Fruit fly (Drosophila melanogaster) whole organism, embryonic: ENCODE results near the gene CG10343.

Experiments
- Awh ChIP-seq: fragments of 200-800 bp; sonication (Bioruptor generic); IDR thresholded peaks from 2 replicates; pipeline ENCODE4, ENCODE4 v1.3.6; 2022; ENCODE audit warnings: missing biosample characterization, missing genetic modification characterization
- C15 ChIP-seq: fragments of 200-800 bp; sonication (Bioruptor generic); IDR thresholded peaks from 3 replicates; pipeline ENCODE4 v1.3.6; 2022; ENCODE audit warnings: missing biosample characterization, missing genetic modification characterization
- CG10147 ChIP-seq: fragments of 200-800 bp; sonication (Bioruptor generic); optimal IDR thresholded peaks from 2 replicates; lab custom pipeline; 2019; ENCODE audit warnings: missing biosample characterization, mild to moderate bottlenecking, missing genetic modification characterization, moderate library complexity
- CG11504 ChIP-seq: fragments of 200-800 bp; sonication (Bioruptor generic); optimal IDR thresholded peaks from 3 replicates; lab custom pipeline; 2019; ENCODE audit warnings: missing biosample characterization, mild to moderate bottlenecking, missing genetic modification characterization, moderate library complexity
- CG11560 ChIP-seq: fragments of 200-800 bp; sonication (Bioruptor generic); IDR thresholded peaks from 3 replicates; pipeline ENCODE4 v1.3.6; 2022; ENCODE audit warnings: missing biosample characterization, missing genetic modification characterization
- CG12236 ChIP-seq: fragments of 200-800 bp; sonication (Bioruptor generic); optimal IDR thresholded peaks from 2 replicates; lab custom pipeline; 2016; ENCODE audit warnings: missing biosample characterization, missing genetic modification characterization
- CG12299 ChIP-seq: fragments of 200-800 bp; sonication (Bioruptor generic); optimal IDR thresholded peaks from 2 replicates; lab custom pipeline; 2018; ENCODE audit warnings: missing biosample characterization, mild to moderate bottlenecking, missing genetic modification characterization
- CG12769 ChIP-seq: fragments of 200-800 bp; sonication (Bioruptor generic); optimal IDR thresholded peaks from 2 replicates; lab custom pipeline; 2019; ENCODE audit warnings: missing biosample characterization, mild to moderate bottlenecking, missing genetic modification characterization, moderate library complexity
- CG13424 ChIP-seq: fragments of 200-800 bp; sonication (Bioruptor generic); optimal IDR thresholded peaks from 2 replicates; lab custom pipeline; 2019; ENCODE audit warnings: missing biosample characterization, mild to moderate bottlenecking, missing genetic modification characterization, moderate library complexity
- CG17568 ChIP-seq: fragments of 200-800 bp; sonication (Bioruptor generic); optimal IDR thresholded peaks from 2 replicates; lab custom pipeline; 2018; ENCODE audit warnings: missing biosample characterization, mild to moderate bottlenecking, missing genetic modification characterization, moderate library complexity
- CG18619 ChIP-seq: fragments of 200-800 bp; sonication (Bioruptor generic); optimal IDR thresholded peaks from 3 replicates; lab custom pipeline; 2017; ENCODE audit warnings: missing biosample characterization, mild to moderate bottlenecking, missing genetic modification characterization
- CG2202 ChIP-seq: fragments of 200-800 bp; sonication (Bioruptor generic); optimal IDR thresholded peaks from 2 replicates; lab custom pipeline; 2018; ENCODE audit warnings: missing biosample characterization, mild to moderate bottlenecking, missing genetic modification characterization
- CG3281 ChIP-seq: fragments of 200-800 bp; sonication (Bioruptor generic); optimal IDR thresholded peaks from 3 replicates; lab custom pipeline; 2017; ENCODE audit warnings: missing biosample characterization, mild to moderate bottlenecking, missing genetic modification characterization
- CG6791 ChIP-seq: fragments of 200-800 bp; sonication (Bioruptor generic); IDR thresholded peaks from 3 replicates; pipeline ENCODE4 v1.3.6; 2022; ENCODE audit warnings: missing biosample characterization, missing genetic modification characterization; ENCODE audit not compliant: partially characterized antibody
- CG7357 ChIP-seq: fragments of 200-800 bp; sonication (Bioruptor generic); IDR thresholded peaks from 3 replicates; pipeline ENCODE4 v1.3.6; 2022; ENCODE audit warnings: missing biosample characterization, missing genetic modification characterization
- CG8478 ChIP-seq: fragments of >200 bp; optimal IDR thresholded peaks from 2 replicates; lab custom pipeline; 2018
- CG9215 ChIP-seq: fragments of 200-800 bp; sonication (Bioruptor generic); IDR thresholded peaks from 2 replicates; pipeline ENCODE4 v1.3.6; 2022; ENCODE audit warnings: missing biosample characterization, missing genetic modification characterization
- CG9817 ChIP-seq: fragments of 200-800 bp; sonication (Bioruptor generic); optimal IDR thresholded peaks from 2 replicates; lab custom pipeline; 2018; ENCODE audit warnings: missing biosample characterization, mild to moderate bottlenecking, missing genetic modification characterization, moderate library complexity
- CG9932 ChIP-seq: fragments of 200-800 bp; sonication (Bioruptor generic); IDR thresholded peaks from 2 replicates; pipeline ENCODE4 v1.3.6; 2022; ENCODE audit warnings: missing biosample characterization, missing genetic modification characterization
- Eip74EF ChIP-seq, 2 experiments: fragments of 200-800 bp in 1 of 2; fragments of >200 bp in 1 of 2; sonication (Bioruptor generic) in 1 of 2; optimal IDR thresholded peaks; 2 replicates each; lab custom pipeline; 2017 to 2019; ENCODE audit warnings: missing biosample characterization in 2 of 2, missing genetic modification characterization in 2 of 2, mild to moderate bottlenecking in 1 of 2, moderate library complexity in 1 of 2
- Fer2 ChIP-seq: fragments of 200-800 bp; sonication (Bioruptor generic); optimal IDR thresholded peaks from 2 replicates; lab custom pipeline; 2018; ENCODE audit warnings: missing biosample characterization, mild to moderate bottlenecking, missing genetic modification characterization, moderate library complexity
- HHEX ChIP-seq: fragments of 200-800 bp; sonication (Bioruptor generic); optimal IDR thresholded peaks from 3 replicates; lab custom pipeline; 2017; ENCODE audit warnings: missing biosample characterization, mild to moderate bottlenecking, missing genetic modification characterization, missing genetic modification reagents
- HLH4C ChIP-seq: fragments of 200-800 bp; sonication (Bioruptor generic); IDR thresholded peaks from 3 replicates; pipeline ENCODE4 v1.3.6; 2022; ENCODE audit warnings: missing biosample characterization, missing genetic modification characterization; ENCODE audit not compliant: partially characterized antibody
- HLHmδ ChIP-seq: fragments of 200-800 bp; sonication (Bioruptor generic); optimal IDR thresholded peaks from 2 replicates; lab custom pipeline; 2018; ENCODE audit warnings: missing biosample characterization, mild to moderate bottlenecking, missing genetic modification characterization, moderate library complexity
- MBD-R2 ChIP-seq: fragments of 200-800 bp; sonication (Bioruptor generic); IDR thresholded peaks from 2 replicates; pipeline ENCODE4 v1.3.6; 2022; ENCODE audit warnings: missing biosample characterization, missing genetic modification characterization
- Med ChIP-seq: fragments of 200-800 bp; sonication (Bioruptor generic); peaks from one replicate; lab custom pipeline; 2016; ENCODE audit warnings: missing biosample characterization, missing genetic modification characterization, mild to moderate bottlenecking, inconsistent platforms, moderate library complexity
- Meics ChIP-seq: fragments of 200-800 bp; sonication (Bioruptor generic); optimal IDR thresholded peaks from 2 replicates; lab custom pipeline; 2017; ENCODE audit warnings: missing biosample characterization, mild to moderate bottlenecking, missing genetic modification characterization
- Neu2 ChIP-seq: fragments of 200-800 bp; sonication (Bioruptor generic); optimal IDR thresholded peaks from 3 replicates; lab custom pipeline; 2016; ENCODE audit warnings: missing biosample characterization, missing genetic modification characterization, borderline replicate concordance
- Nf-YB ChIP-seq: fragments of 200-800 bp; sonication (Bioruptor generic); optimal IDR thresholded peaks from 3 replicates; lab custom pipeline; 2019; ENCODE audit warnings: missing biosample characterization, mild to moderate bottlenecking, missing genetic modification characterization, moderate library complexity
- Oaz ChIP-seq: fragments of 200-800 bp; sonication (Bioruptor generic); IDR thresholded peaks from 2 replicates; pipeline ENCODE4 v1.3.6; 2022; ENCODE audit warnings: missing biosample characterization, missing genetic modification characterization
- Sox100B ChIP-seq: fragments of 200-800 bp; sonication (Bioruptor generic); optimal IDR thresholded peaks from 3 replicates; lab custom pipeline; 2018; ENCODE audit warnings: missing biosample characterization, mild to moderate bottlenecking, missing genetic modification characterization
- Ssrp ChIP-seq: fragments of 200-800 bp; sonication (Bioruptor generic); optimal IDR thresholded peaks from 2 replicates; lab custom pipeline; 2018; ENCODE audit warnings: missing biosample characterization, mild to moderate bottlenecking, missing genetic modification characterization, moderate library complexity
- cato ChIP-seq: fragments of 200-800 bp; sonication (Bioruptor generic); optimal IDR thresholded peaks from 2 replicates; lab custom pipeline; 2016; ENCODE audit warnings: missing biosample characterization, missing genetic modification characterization, borderline replicate concordance
- eyg ChIP-seq: fragments of 200-800 bp; sonication (Bioruptor generic); optimal IDR thresholded peaks from 3 replicates; lab custom pipeline; 2016; ENCODE audit warnings: missing biosample characterization, missing genetic modification characterization
- fd96Cb ChIP-seq: fragments of 200-800 bp; sonication (Bioruptor generic); optimal IDR thresholded peaks from 2 replicates; lab custom pipeline; 2018; ENCODE audit warnings: missing biosample characterization, mild to moderate bottlenecking, missing genetic modification characterization, moderate library complexity
- ftz-f1 ChIP-seq: fragments of 200-800 bp; sonication (Bioruptor generic); optimal IDR thresholded peaks from 2 replicates; lab custom pipeline; 2016; ENCODE audit warnings: missing biosample characterization, missing genetic modification characterization
- gcm ChIP-seq: fragments of 200-800 bp; sonication (Bioruptor generic); optimal IDR thresholded peaks from 2 replicates; lab custom pipeline; 2019; ENCODE audit warnings: missing biosample characterization, mild to moderate bottlenecking, missing genetic modification characterization, moderate library complexity
- insv ChIP-seq, 2 experiments: fragments of 200-800 bp; sonication (Bioruptor generic); optimal IDR thresholded peaks; 3 replicates each; lab custom pipeline; 2016 to 2018; ENCODE audit warnings: missing biosample characterization in 2 of 2, missing genetic modification characterization in 2 of 2
- inv ChIP-seq: fragments of 200-800 bp; sonication (Bioruptor generic); IDR thresholded peaks from 2 replicates; pipeline ENCODE4 v1.3.6; 2022; ENCODE audit warnings: missing biosample characterization, missing genetic modification characterization; ENCODE audit not compliant: partially characterized antibody
- odd ChIP-seq: fragments of 200-800 bp; sonication (Bioruptor generic); optimal IDR thresholded peaks from 2 replicates; lab custom pipeline; 2017; ENCODE audit warnings: missing biosample characterization, mild to moderate bottlenecking, missing genetic modification characterization
- otp ChIP-seq: fragments of 200-800 bp; sonication (Bioruptor generic); IDR thresholded peaks from 3 replicates; pipeline ENCODE4, ENCODE4 v1.3.6; 2022; ENCODE audit warnings: missing biosample characterization, missing genetic modification characterization
- pho ChIP-seq: fragments of 200-800 bp; sonication (Bioruptor generic); optimal IDR thresholded peaks from 2 replicates; lab custom pipeline; 2016; ENCODE audit warnings: missing biosample characterization, missing genetic modification characterization
- rib ChIP-seq: fragments of 200-800 bp; sonication (Bioruptor generic); IDR thresholded peaks from 2 replicates; pipeline ENCODE4 v1.3.6; 2022; ENCODE audit warnings: missing biosample characterization, missing genetic modification characterization
- ro ChIP-seq: fragments of 200-800 bp; sonication (Bioruptor generic); IDR thresholded peaks from 2 replicates; pipeline ENCODE4 v1.3.6; 2022; ENCODE audit warnings: missing biosample characterization, missing genetic modification characterization
- sc ChIP-seq, 3 experiments: fragments of >200 bp in 2 of 3; fragments of 200-800 bp in 1 of 3; sonication (Bioruptor generic) in 1 of 3; optimal IDR thresholded peaks; 2 replicates in 2 of 3; 3 replicates in 1 of 3; lab custom pipeline; 2017; ENCODE audit warnings: mild to moderate bottlenecking in 1 of 3, missing biosample characterization in 1 of 3, missing genetic modification characterization in 1 of 3, missing genetic modification reagents in 1 of 3
- stwl ChIP-seq: fragments of 200-800 bp; sonication (Bioruptor generic); optimal IDR thresholded peaks from 3 replicates; lab custom pipeline; 2018; ENCODE audit warnings: missing biosample characterization, mild to moderate bottlenecking, missing genetic modification characterization, moderate library complexity
- zfh2 ChIP-seq: fragments of 200-800 bp; sonication (Bioruptor generic); optimal IDR thresholded peaks from 2 replicates; lab custom pipeline; 2016; ENCODE audit warnings: missing biosample characterization, missing genetic modification characterization

CG10343 gene

DNA sequence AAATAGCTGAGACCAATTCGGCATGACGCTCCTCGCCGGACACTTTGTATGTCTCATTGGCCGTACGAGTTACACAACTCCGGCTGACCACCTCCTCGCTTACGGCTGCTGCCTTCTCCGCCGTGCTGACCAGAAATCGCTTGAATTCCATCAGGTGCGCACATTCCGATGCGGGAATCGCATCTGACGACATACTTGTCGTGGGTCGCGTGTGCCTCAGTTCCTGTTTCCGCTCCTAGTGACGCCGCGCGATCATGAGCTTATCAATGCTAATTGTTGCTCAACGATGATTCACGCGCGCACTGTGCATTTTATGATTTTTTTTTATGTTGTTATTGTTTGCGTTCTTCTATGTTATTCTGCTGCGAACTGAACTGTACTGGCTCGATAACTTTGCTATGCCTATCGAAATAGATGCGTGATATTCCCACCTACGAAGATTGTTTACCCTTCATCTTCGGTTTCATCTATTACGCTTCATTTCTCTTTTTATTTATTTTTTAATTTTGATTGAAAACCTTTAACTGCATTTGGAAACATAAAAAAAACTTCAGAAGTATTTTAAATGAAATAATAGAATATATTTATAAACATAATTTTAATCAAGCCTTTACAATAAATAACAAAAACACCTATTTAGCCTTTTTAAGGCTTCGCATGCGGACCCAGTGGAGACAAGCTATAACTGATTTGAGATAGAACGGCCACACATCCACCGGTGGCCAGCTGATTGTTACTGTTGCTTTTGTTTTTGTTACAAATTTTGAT, at the start of gene CG10343, which contains the start of gene CG10376 (continued):
- peak; percentile 77 for TF ChIP-seq CG3281
- TF ChIP-seq stwl (tag; lab: Kevin White, UChicago): peak; percentile 68
- no peak; the same call in 2 of the 3 replicates for TF ChIP-seq C15 (GFP tag; lab: Robert Waterston, UW)
- no peak for TF ChIP-seq Neu2 (GFP tag; lab: Kevin White, UChicago)
- TF ChIP-seq Awh: 0 out of 2 replicates have a peak, but pooled peaks have one; percentile 22
- TF ChIP-seq Oaz (GFP tag; lab: Robert Waterston, UW): peak; percentile 76
- TF ChIP-seq ro: peak; percentile 59
- peak; percentile 3 for TF ChIP-seq CG8478 (lab: Kevin White, UChicago)
- peak; percentile 86 for TF ChIP-seq CG18619
- TF ChIP-seq rib (GFP tag; lab: Robert Waterston, UW): peak; percentile 72; the same call in 1 of the 2 replicates
- TF ChIP-seq fd96Cb (tag; lab: Kevin White, UChicago): peak; percentile 91
- TF ChIP-seq CG17568 (GFP tag; lab: Kevin White, UChicago): peak; percentile 32
- peak; percentile 95 for TF ChIP-seq Ssrp (tag; lab: Kevin White, UChicago)
- no peak for TF ChIP-seq CG12236 (GFP tag; lab: Kevin White, UChicago)
- TF ChIP-seq Fer2 (tag; lab: Kevin White, UChicago): peak; percentile 88
- TF ChIP-seq CG9932 (GFP tag; lab: Robert Waterston, UW): peak; percentile 94
- TF ChIP-seq eyg (GFP tag; lab: Kevin White, UChicago): no peak
- TF ChIP-seq gcm: peak; percentile 80
- TF ChIP-seq insv (GFP tag; optimal IDR thresholded peaks at IDR 0.05; lab: Kevin White, UChicago): peak in 1 of 2 experiments; percentile 60
- peak; percentile 86 for TF ChIP-seq Sox100B
- TF ChIP-seq otp: 0 out of 3 replicates have a peak, but pooled peaks have one; percentile 25
- TF ChIP-seq HLHmδ (GFP tag; lab: Kevin White, UChicago): no peak
- peak; percentile 79 for TF ChIP-seq MBD-R2 (GFP tag; lab: Robert Waterston, UW)
- TF ChIP-seq inv: no peak
- peak; percentile 89 for TF ChIP-seq Med (GFP tag; lab: Kevin White, UChicago)
- peak; percentile 96 for TF ChIP-seq CG9817 (tag; lab: Kevin White, UChicago)
- no peak for TF ChIP-seq ftz-f1 (GFP tag; lab: Kevin White, UChicago)
- TF ChIP-seq cato (GFP tag; lab: Kevin White, UChicago): peak; percentile 72
- peak; percentile 86 for TF ChIP-seq Meics (GFP tag; lab: Kevin White, UChicago)
- TF ChIP-seq sc (optimal IDR thresholded peaks at IDR 0.05; lab: Kevin White, UChicago): no peak
- peak; percentile 76 for TF ChIP-seq sc (GFP tag; optimal IDR thresholded peaks at IDR 0.05; lab: Kevin White, UChicago)
- TF ChIP-seq CG13424 (tag; lab: Kevin White, UChicago): peak; percentile 95
- TF ChIP-seq CG10147: peak; percentile 90
- TF ChIP-seq CG11504: peak; percentile 91
- peak; percentile 90 for TF ChIP-seq CG9215
- TF ChIP-seq CG12299 (tag; lab: Kevin White, UChicago): peak; percentile 87
- TF ChIP-seq CG7357 (GFP tag; lab: Robert Waterston, UW): peak; percentile 99
- TF ChIP-seq CG12769: no peak
- TF ChIP-seq odd (GFP tag; lab: Kevin White, UChicago): peak; percentile 59
- peak; percentile 78 for TF ChIP-seq CG6791 (GFP tag; lab: Robert Waterston, UW)
- peak; percentile 67; the same call in 2 of the 3 replicates for TF ChIP-seq HLH4C (GFP tag; lab: Robert Waterston, UW)
- peak; percentile 82 for TF ChIP-seq CG11560
- peak; percentile 66 for TF ChIP-seq zfh2 (GFP tag; lab: Kevin White, UChicago)
- TF ChIP-seq Nf-YB: peak; percentile 74
- peak; percentile 77 for TF ChIP-seq HHEX (GFP tag; lab: Kevin White, UChicago)
- peak; percentile 35 to 68 for TF ChIP-seq Eip74EF (GFP tag; optimal IDR thresholded peaks at IDR 0.05; lab: Kevin White, UChicago)
- TF ChIP-seq pho (GFP tag; lab: Kevin White, UChicago): peak; percentile 36
- peak; percentile 66 for TF ChIP-seq CG2202 (tag; lab: Kevin White, UChicago)
